Fruit fly (Drosophila melanogaster) whole organism, prepupa: Measurements from ENCODE around the gene Men-b.

Source experiments
- CG11294 ChIP-seq: fragments of 200-800 bp; sonication (Bioruptor generic); IDR thresholded peaks from 2 replicates; pipeline ENCODE4 v1.3.6; 2022; ENCODE audit warnings: missing biosample characterization, missing genetic modification characterization
- CG11762 ChIP-seq: fragments of 200-800 bp; sonication (Bioruptor generic); optimal IDR thresholded peaks from 3 replicates; lab custom pipeline; 2016; ENCODE audit warnings: missing biosample characterization, missing genetic modification characterization; ENCODE audit not compliant: insufficient read depth
- CG11902 ChIP-seq: fragments of 200-800 bp; sonication (Bioruptor generic); optimal IDR thresholded peaks from 3 replicates; lab custom pipeline; 2016; ENCODE audit warnings: missing biosample characterization, missing genetic modification characterization
- CG15336 ChIP-seq: fragments of 200-800 bp; sonication (Bioruptor generic); IDR thresholded peaks from 2 replicates; pipeline ENCODE4 v1.3.6; 2022; ENCODE audit warnings: missing biosample characterization, missing genetic modification characterization
- CG1621 ChIP-seq: fragments of 200-800 bp; sonication (Bioruptor generic); optimal IDR thresholded peaks from 3 replicates; lab custom pipeline; 2018; ENCODE audit warnings: missing biosample characterization, mild to moderate bottlenecking, missing genetic modification characterization
- CG16779 ChIP-seq: fragments of 200-800 bp; sonication (Bioruptor generic); optimal IDR thresholded peaks from 3 replicates; lab custom pipeline; 2017; ENCODE audit warnings: missing biosample characterization, mild to moderate bottlenecking, missing genetic modification characterization
- CG3032 ChIP-seq: fragments of 200-800 bp; optimal IDR thresholded peaks from 2 replicates; lab custom pipeline; 2019; ENCODE audit warnings: missing biosample characterization, mild to moderate bottlenecking, missing genetic modification characterization, moderate library complexity
- CG31627 ChIP-seq: fragments of 200-800 bp; sonication (Bioruptor generic); optimal IDR thresholded peaks from 3 replicates; lab custom pipeline; 2016; ENCODE audit warnings: missing biosample characterization, missing genetic modification characterization
- CG34406 ChIP-seq: fragments of 200-800 bp; sonication (Bioruptor generic); optimal IDR thresholded peaks from 3 replicates; lab custom pipeline; 2016; ENCODE audit warnings: missing biosample characterization, missing genetic modification characterization
- CG3919 ChIP-seq: fragments of 200-800 bp; sonication (Bioruptor generic); optimal IDR thresholded peaks from 3 replicates; lab custom pipeline; 2016; ENCODE audit warnings: missing biosample characterization, missing genetic modification characterization
- CG4318 ChIP-seq: fragments of 200-800 bp; sonication (Bioruptor generic); optimal IDR thresholded peaks from 3 replicates; lab custom pipeline; 2017; ENCODE audit warnings: missing biosample characterization, mild to moderate bottlenecking, missing genetic modification characterization
- CG6163 ChIP-seq: fragments of 200-800 bp; sonication (Bioruptor generic); IDR thresholded peaks from 3 replicates; pipeline ENCODE4 v1.3.6; 2022; ENCODE audit warnings: missing biosample characterization, missing genetic modification characterization
- CG6276 ChIP-seq: fragments of 200-800 bp; sonication (Bioruptor generic); optimal IDR thresholded peaks from 2 replicates; lab custom pipeline; 2017; ENCODE audit warnings: missing biosample characterization, mild to moderate bottlenecking, missing genetic modification characterization
- CG6854 ChIP-seq: fragments of 200-800 bp; sonication (Bioruptor generic); optimal IDR thresholded peaks from 2 replicates; lab custom pipeline; 2017; ENCODE audit warnings: missing biosample characterization, mild to moderate bottlenecking, missing genetic modification characterization
- CG8119 ChIP-seq: fragments of 200-800 bp; sonication (Bioruptor generic); IDR thresholded peaks from 3 replicates; pipeline ENCODE4 v1.3.6; 2022; ENCODE audit warnings: missing biosample characterization, missing genetic modification characterization
- CG8319 ChIP-seq: fragments of 200-800 bp; sonication (Bioruptor generic); optimal IDR thresholded peaks from 3 replicates; lab custom pipeline; 2016; ENCODE audit warnings: missing biosample characterization, missing genetic modification characterization
- CG8632 ChIP-seq: fragments of 200-800 bp; sonication (Bioruptor generic); optimal IDR thresholded peaks from 3 replicates; lab custom pipeline; 2016; ENCODE audit warnings: missing biosample characterization, missing genetic modification characterization
- Eip75B ChIP-seq: fragments of 200-800 bp; sonication (Bioruptor generic); optimal IDR thresholded peaks from 3 replicates; lab custom pipeline; 2016; ENCODE audit warnings: missing biosample characterization, missing genetic modification characterization
- Eip78C ChIP-seq: fragments of 200-800 bp; sonication (Bioruptor generic); peaks from one replicate; lab custom pipeline; 2016; ENCODE audit warnings: missing biosample characterization, missing genetic modification characterization
- Ets96B ChIP-seq: fragments of 200-800 bp; optimal IDR thresholded peaks from 2 replicates; lab custom pipeline; 2019; ENCODE audit warnings: missing biosample characterization, mild to moderate bottlenecking, missing genetic modification characterization, moderate library complexity
- Gug ChIP-seq: fragments of 200-800 bp; sonication (Bioruptor generic); IDR thresholded peaks from 2 replicates; pipeline ENCODE4 v1.3.6; 2022; ENCODE audit warnings: missing biosample characterization, missing genetic modification characterization
- Hr4 ChIP-seq: fragments of 200-800 bp; sonication (Bioruptor generic); optimal IDR thresholded peaks from 3 replicates; lab custom pipeline; 2016; ENCODE audit warnings: missing biosample characterization, missing genetic modification characterization
- Met ChIP-seq: fragments of 200-800 bp; sonication (Bioruptor generic); optimal IDR thresholded peaks from 3 replicates; lab custom pipeline; 2016; ENCODE audit warnings: missing biosample characterization, missing genetic modification characterization
- OdsH ChIP-seq: fragments of 200-800 bp; sonication (Bioruptor generic); optimal IDR thresholded peaks from 3 replicates; lab custom pipeline; 2016; ENCODE audit warnings: missing biosample characterization, missing genetic modification characterization
- Smox ChIP-seq: fragments of 200-800 bp; sonication (Bioruptor generic); optimal IDR thresholded peaks from 3 replicates; lab custom pipeline; 2016; ENCODE audit warnings: missing biosample characterization, missing genetic modification characterization
- Sox102F ChIP-seq: fragments of 200-800 bp; sonication (Bioruptor generic); optimal IDR thresholded peaks from 2 replicates; lab custom pipeline; 2016; ENCODE audit warnings: missing biosample characterization, mild to moderate bottlenecking, missing genetic modification characterization
- Sox14 ChIP-seq: fragments of 200-800 bp; sonication (Bioruptor generic); optimal IDR thresholded peaks from 3 replicates; lab custom pipeline; 2016; ENCODE audit warnings: missing biosample characterization, missing genetic modification characterization
- Sox15 ChIP-seq: fragments of 200-800 bp; sonication (Bioruptor generic); optimal IDR thresholded peaks from 3 replicates; lab custom pipeline; 2016; ENCODE audit warnings: missing biosample characterization, missing genetic modification characterization
- achi ChIP-seq: fragments of 200-800 bp; sonication (Bioruptor generic); optimal IDR thresholded peaks from 3 replicates; lab custom pipeline; 2016; ENCODE audit warnings: missing biosample characterization, missing genetic modification characterization
- cyc ChIP-seq: fragments of 200-800 bp; sonication (Bioruptor generic); optimal IDR thresholded peaks from 3 replicates; lab custom pipeline; 2016; ENCODE audit warnings: missing biosample characterization, missing genetic modification characterization
- dsx ChIP-seq: fragments of 200-800 bp; optimal IDR thresholded peaks from 3 replicates; lab custom pipeline; 2019; ENCODE audit warnings: missing biosample characterization, mild to moderate bottlenecking, missing genetic modification characterization, moderate library complexity; ENCODE audit not compliant: poor library complexity, severe bottlenecking
- eg ChIP-seq: fragments of 200-800 bp; sonication (Bioruptor generic); IDR thresholded peaks from 3 replicates; pipeline ENCODE4 v1.3.6; 2022; ENCODE audit warnings: missing biosample characterization, missing genetic modification characterization
- fd59A ChIP-seq: fragments of 200-800 bp; sonication (Bioruptor generic); optimal IDR thresholded peaks from 2 replicates; lab custom pipeline; 2017; ENCODE audit warnings: missing biosample characterization, mild to moderate bottlenecking, missing genetic modification characterization, missing genetic modification reagents
- fd85E ChIP-seq: fragments of 200-800 bp; sonication (Bioruptor generic); optimal IDR thresholded peaks from 3 replicates; lab custom pipeline; 2016; ENCODE audit warnings: missing biosample characterization, missing genetic modification characterization
- fkh ChIP-seq: fragments of 200-800 bp; sonication (Bioruptor generic); optimal IDR thresholded peaks from 3 replicates; lab custom pipeline; 2017; ENCODE audit warnings: missing biosample characterization, mild to moderate bottlenecking, missing genetic modification characterization, moderate library complexity
- lz ChIP-seq: fragments of 200-800 bp; sonication (Bioruptor generic); optimal IDR thresholded peaks from 3 replicates; lab custom pipeline; 2016; ENCODE audit warnings: missing biosample characterization, missing genetic modification characterization
- pdm3 ChIP-seq: fragments of 200-800 bp; sonication (Bioruptor generic); optimal IDR thresholded peaks from 3 replicates; lab custom pipeline; 2016; ENCODE audit warnings: missing biosample characterization, missing genetic modification characterization
- spab ChIP-seq: fragments of 200-800 bp; sonication (Bioruptor generic); optimal IDR thresholded peaks from 2 replicates; lab custom pipeline; 2017; ENCODE audit warnings: missing biosample characterization, mild to moderate bottlenecking, missing genetic modification characterization, missing genetic modification reagents

Gene Men-b

DNA sequence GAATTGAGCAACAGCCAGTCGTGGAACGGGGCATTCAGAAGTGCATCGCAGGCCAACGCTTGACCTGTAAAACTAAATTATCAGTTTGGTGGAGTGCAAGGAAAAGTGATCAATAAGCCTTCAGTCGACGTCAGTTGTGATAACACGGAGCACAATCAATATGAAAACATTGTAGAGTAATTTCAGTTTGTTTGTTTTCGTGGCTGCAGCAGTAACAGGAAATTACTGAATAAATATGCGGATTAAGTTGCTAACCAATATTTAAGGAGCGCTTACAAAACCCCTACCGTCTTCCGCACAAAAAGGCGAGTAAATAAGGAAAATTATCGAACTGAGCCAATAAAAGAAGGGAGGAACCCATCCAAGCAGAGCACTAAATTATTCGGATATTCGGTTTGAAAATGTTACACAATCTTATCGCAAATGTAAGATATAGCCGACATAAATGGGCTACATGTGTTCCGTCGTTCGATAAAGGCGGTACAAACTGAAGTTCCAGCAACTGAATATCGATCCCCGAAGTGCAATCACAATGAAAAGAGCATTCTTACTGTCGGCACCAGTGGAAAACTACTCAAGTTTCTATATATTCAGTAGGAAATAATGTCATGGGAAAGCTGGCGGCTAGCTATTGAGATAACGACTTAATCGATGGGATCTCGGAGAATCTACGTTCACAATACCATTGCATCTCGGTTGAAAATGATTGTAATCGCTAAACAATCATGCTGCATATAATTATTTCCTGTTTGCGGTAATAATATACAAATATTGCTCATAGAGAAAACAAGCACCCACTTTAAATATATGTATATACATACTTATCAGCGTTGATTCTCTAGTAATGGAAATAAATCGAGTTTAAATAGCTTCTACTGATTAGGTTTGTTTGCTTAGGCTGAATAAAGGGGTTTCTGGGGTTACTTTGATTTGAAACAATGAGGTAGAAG, 15.5 kb upstream of the Men-b start (continued):
- TF ChIP-seq CG11294 (GFP tag; lab: Robert Waterston, UW), result no peak
- TF ChIP-seq CG3919 (GFP tag; lab: Kevin White, UChicago), result peak; percentile 63
- TF ChIP-seq cyc, result no peak
- TF ChIP-seq Ets96B (tag; lab: Kevin White, UChicago), result peak; percentile 18
- peak; percentile 92 for TF ChIP-seq Eip78C (GFP tag; lab: Kevin White, UChicago)
- no peak for TF ChIP-seq eg (GFP tag; lab: Robert Waterston, UW)
- TF ChIP-seq CG8632, result peak; percentile 72
- TF ChIP-seq CG6163 (GFP tag; lab: Robert Waterston, UW), result peak; percentile 75
- peak; percentile 18 for TF ChIP-seq CG11762 (GFP tag; lab: Kevin White, UChicago)
- TF ChIP-seq fd85E (GFP tag; lab: Kevin White, UChicago), result peak; percentile 23
- TF ChIP-seq Sox15, result no peak
- TF ChIP-seq CG4318, result no peak
- peak; percentile 41 for TF ChIP-seq achi (GFP tag; lab: Kevin White, UChicago)
- no peak for TF ChIP-seq Hr4 (GFP tag; lab: Kevin White, UChicago)
- peak; percentile 55 for TF ChIP-seq pdm3
- no peak for TF ChIP-seq CG6276
- TF ChIP-seq CG3032 (tag; lab: Kevin White, UChicago), result peak; percentile 46
- TF ChIP-seq CG34406 (GFP tag; lab: Kevin White, UChicago), result peak; percentile 68
- TF ChIP-seq CG8119 (GFP tag; lab: Robert Waterston, UW), result no peak
- peak; percentile 54 for TF ChIP-seq CG1621 (tag; lab: Kevin White, UChicago)
- TF ChIP-seq Gug (GFP tag; lab: Robert Waterston, UW), result 0 out of 2 replicates have a peak, but pooled peaks have one; percentile 26
- TF ChIP-seq Eip75B, result peak; percentile 59
- peak; percentile 6 for TF ChIP-seq CG31627 (GFP tag; lab: Kevin White, UChicago)
- peak; percentile 51 for TF ChIP-seq CG16779 (tag; lab: Kevin White, UChicago)
- TF ChIP-seq fd59A (GFP tag; lab: Kevin White, UChicago), result peak; percentile 35
- TF ChIP-seq CG8319 (GFP tag; lab: Kevin White, UChicago), result peak; percentile 49
- TF ChIP-seq Smox (GFP tag; lab: Kevin White, UChicago), result peak; percentile 58

DNA sequence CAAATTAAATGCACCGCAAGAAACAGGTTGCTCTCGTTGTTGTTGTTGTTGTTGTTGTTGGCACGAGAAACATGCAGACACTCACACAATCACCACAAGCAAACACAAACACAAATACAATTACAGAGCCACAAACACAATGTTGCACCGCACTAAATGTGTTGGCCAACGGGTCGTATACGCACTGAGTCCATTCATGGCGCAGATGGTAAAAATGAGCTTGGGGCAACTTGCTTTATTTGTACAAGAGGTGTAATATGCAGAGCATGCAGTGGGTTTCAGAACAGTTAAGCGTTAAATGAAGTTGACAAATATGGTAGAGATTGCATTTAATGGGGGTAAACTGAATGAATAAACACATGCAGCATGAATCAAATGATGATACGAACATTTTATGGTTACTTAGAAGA, 13.5 kb upstream of the Men-b start:
- TF ChIP-seq eg (GFP tag; lab: Robert Waterston, UW) (peak; percentile 13; the same call in 1 of the 3 replicates), fkh (GFP tag; lab: Kevin White, UChicago) (peak; percentile 87), dsx (peak; percentile 90), CG15336 (GFP tag; lab: Robert Waterston, UW) (peak; percentile 31; the same call in 1 of the 2 replicates), spab (GFP tag; lab: Kevin White, UChicago) (no peak), CG6854 (GFP tag; lab: Kevin White, UChicago) (peak; percentile 24), CG11294 (GFP tag; lab: Robert Waterston, UW) (no peak), CG31627 (GFP tag; lab: Kevin White, UChicago) (no peak), Eip78C (GFP tag; lab: Kevin White, UChicago) (peak; percentile 30), CG11902 (GFP tag; lab: Kevin White, UChicago) (no peak)

DNA sequence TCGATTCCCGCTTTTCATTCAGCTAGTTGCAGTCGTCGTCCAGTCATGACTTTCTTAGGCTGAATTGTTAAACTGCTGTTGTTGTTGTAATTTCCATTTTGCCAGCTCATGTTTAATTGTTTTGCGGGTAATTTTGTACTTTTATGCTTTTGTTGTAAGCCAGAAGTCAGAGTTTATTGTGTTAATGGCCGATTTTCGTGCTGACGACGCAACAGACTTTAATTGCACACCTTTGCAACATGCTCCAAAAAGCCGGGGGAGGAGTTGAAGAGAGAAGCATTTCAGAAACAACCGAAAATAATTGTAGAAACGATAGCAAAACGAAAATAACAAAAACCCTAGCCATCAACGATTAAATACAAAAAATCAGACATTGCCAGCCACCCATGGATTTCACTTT, 12.8 kb upstream of the Men-b start:
- TF ChIP-seq CG3919 (GFP tag; lab: Kevin White, UChicago) (no peak), lz (GFP tag; lab: Kevin White, UChicago) (no peak), Eip78C (GFP tag; lab: Kevin White, UChicago) (no peak), fkh (GFP tag; lab: Kevin White, UChicago) (no peak), Gug (GFP tag; lab: Robert Waterston, UW) (no peak), Met (GFP tag; lab: Kevin White, UChicago) (no peak), Sox102F (GFP tag; lab: Kevin White, UChicago) (no peak), Sox14 (GFP tag; lab: Kevin White, UChicago) (no peak), CG34406 (GFP tag; lab: Kevin White, UChicago) (no peak), CG16779 (tag; lab: Kevin White, UChicago) (no peak), OdsH (GFP tag; lab: Kevin White, UChicago) (no peak)
- TF ChIP-seq, all 60 proteins: peak for 0
